Fruit fly (Drosophila melanogaster) whole organism, embryonic: ENCODE results near the gene CG17224.
A peak's percentile ranks its signal among the peaks of the same experiment; 100 is the strongest.

Experiments
- CG10267 ChIP-seq: fragments of 200-800 bp; sonication (Bioruptor generic); optimal IDR thresholded peaks from 2 replicates; lab custom pipeline; 2018; ENCODE audit warnings: missing biosample characterization, mild to moderate bottlenecking, missing genetic modification characterization, moderate library complexity
- CG11398 ChIP-seq: fragments of 200-800 bp; sonication (Bioruptor generic); optimal IDR thresholded peaks from 2 replicates; lab custom pipeline; 2016; ENCODE audit warnings: missing biosample characterization, missing genetic modification characterization
- CG2678 ChIP-seq: fragments of 200-800 bp; sonication (Bioruptor generic); optimal IDR thresholded peaks from 3 replicates; lab custom pipeline; 2019; ENCODE audit warnings: missing biosample characterization, mild to moderate bottlenecking, missing genetic modification characterization, moderate library complexity
- Dek ChIP-seq: fragments of 200-800 bp; sonication (Bioruptor generic); optimal IDR thresholded peaks from 3 replicates; lab custom pipeline; 2019; ENCODE audit warnings: missing biosample characterization, mild to moderate bottlenecking, missing genetic modification characterization, moderate library complexity
- Dip2 ChIP-seq: fragments of 200-800 bp; sonication (Bioruptor generic); IDR thresholded peaks from 2 replicates; pipeline ENCODE4 v1.3.6; 2022; ENCODE audit warnings: missing biosample characterization, missing genetic modification characterization
- H15 ChIP-seq: fragments of 200-800 bp; sonication (Bioruptor generic); IDR thresholded peaks from 3 replicates; pipeline ENCODE4 v1.3.6; 2022; ENCODE audit warnings: missing biosample characterization, missing genetic modification characterization
- NC2β ChIP-seq: fragments of 200-800 bp; sonication (Bioruptor generic); optimal IDR thresholded peaks from 2 replicates; lab custom pipeline; 2016; ENCODE audit warnings: missing biosample characterization, missing genetic modification characterization
- ato ChIP-seq: fragments of 200-800 bp; sonication (Bioruptor generic); IDR thresholded peaks from 2 replicates; pipeline ENCODE4 v1.3.6; 2022; ENCODE audit warnings: missing biosample characterization, missing genetic modification characterization; ENCODE audit not compliant: partially characterized antibody
- cad ChIP-seq: fragments of >200 bp; optimal IDR thresholded peaks from 2 replicates; lab custom pipeline; 2017; ENCODE audit warnings: missing biosample characterization, missing genetic modification characterization
- croc ChIP-seq: fragments of 200-800 bp; sonication (Bioruptor generic); conservative IDR thresholded peaks from 3 replicates; pipeline ENCODE4 v1.3.6; 2022; ENCODE audit warnings: missing biosample characterization, missing genetic modification characterization
- gcm ChIP-seq: fragments of 200-800 bp; sonication (Bioruptor generic); optimal IDR thresholded peaks from 2 replicates; lab custom pipeline; 2019; ENCODE audit warnings: missing biosample characterization, mild to moderate bottlenecking, missing genetic modification characterization, moderate library complexity

- peak; percentile 30 for TF ChIP-seq CG10267
- peak; percentile 50 for TF ChIP-seq gcm (GFP tag; lab: Kevin White, UChicago)
- no peak for TF ChIP-seq cad (GFP tag; lab: Kevin White, UChicago)
- no peak for TF ChIP-seq CG11398 (GFP tag; lab: Kevin White, UChicago)
- TF ChIP-seq Dip2 (GFP tag; lab: Robert Waterston, UW), result no peak
- no peak for TF ChIP-seq croc (GFP tag; lab: Robert Waterston, UW)
- 0 out of 3 replicates have a peak, but pooled peaks have one; percentile 21 for TF ChIP-seq H15 (GFP tag; lab: Robert Waterston, UW)
- peak; percentile 28 for TF ChIP-seq Dek
- TF ChIP-seq NC2β (GFP tag; lab: Kevin White, UChicago), result no peak
- TF ChIP-seq CG2678 (tag; lab: Kevin White, UChicago), result peak; percentile 78
- TF ChIP-seq ato (GFP tag; lab: Robert Waterston, UW), result no peak
Measured at dm6 chr2L:3003399-3003798, 14.7 kb downstream of the CG17224 start.
